Fruit fly (Drosophila melanogaster) whole organism: ENCODE data around the gene eIF3g1.

Experiments
- CG8478 ChIP-seq: fragments of >200 bp; optimal IDR thresholded peaks from 2 replicates; lab custom pipeline; 2018; ENCODE audit warnings: inconsistent platforms
- EcR ChIP-seq, 2 experiments: fragments of >200 bp; optimal IDR thresholded peaks; 2 replicates each; lab custom pipeline; 2017; ENCODE audit warnings: missing biosample characterization in 2 of 2, missing genetic modification characterization in 2 of 2, missing genetic modification reagents in 2 of 2
- pan ChIP-seq: fragments of >200 bp; optimal IDR thresholded peaks from 2 replicates; lab custom pipeline; 2017
- psq ChIP-seq: fragments of >200 bp; optimal IDR thresholded peaks from 2 replicates; lab custom pipeline; 2017
- usp ChIP-seq: fragments of >200 bp; optimal IDR thresholded peaks from 2 replicates; lab custom pipeline; 2017; ENCODE audit warnings: missing biosample characterization, missing genetic modification characterization, mixed read lengths

dm6 chrX:2638646-2639045 is 28.5 kb upstream of the eIF3g1 start:
- TF ChIP-seq CG8478 (lab: Kevin White, UChicago) = no peak
- TF ChIP-seq pan = no peak
- TF ChIP-seq psq (lab: Kevin White, UChicago) = no peak
- no peak for TF ChIP-seq usp (GFP tag; lab: Kevin White, UChicago)
- TF ChIP-seq EcR (GFP tag; optimal IDR thresholded peaks at IDR 0.05; lab: Kevin White, UChicago) = no peak
